Worm (Caenorhabditis elegans) whole organism, L1 larva: ENCODE measurements around the gene R13D11.10.
A peak's percentile ranks its signal among the peaks of the same experiment; 100 is the strongest.

Source experiments
- elt-3 ChIP-seq, 6 experiments: fragments of 150-350 bp in 1 of 6; sonication (generic microtip); optimal IDR thresholded peaks; 2 replicates each; lab custom pipeline; 2017 to 2018; ENCODE audit warnings: missing biosample characterization in 6 of 6, missing genetic modification characterization in 6 of 6, inconsistent platforms in 1 of 6
- nhr-85 ChIP-seq: sonication (generic microtip); peaks from one replicate; lab custom pipeline; 2016; ENCODE audit warnings: missing genetic modification characterization, inconsistent platforms, missing compliant biosample characterization

The R13D11.10 gene

DNA sequence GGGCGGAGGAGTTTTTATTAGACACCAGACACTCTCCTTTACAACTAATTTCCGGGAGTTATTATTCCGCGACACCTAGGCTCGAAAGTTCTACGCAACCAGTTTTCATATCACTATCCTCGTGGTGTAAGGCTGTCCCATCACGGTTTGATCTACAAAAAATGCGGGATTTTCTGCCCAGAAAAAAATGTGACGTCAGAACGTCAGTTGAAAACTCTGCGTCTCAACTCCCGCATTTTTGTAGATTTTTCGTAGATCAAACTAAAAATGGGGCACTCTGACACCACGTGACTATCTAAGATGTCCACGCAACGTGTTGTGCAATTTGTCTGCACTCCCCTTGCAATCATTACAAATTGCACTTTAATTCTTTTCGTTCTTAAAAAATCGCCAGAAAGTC lies 48.3 kb downstream of the R13D11.10 start, which contains the start of gene str-238:
str-238 (plus strand) TSS at position 301 of the 400 bp plus-strand sequence.
- no peak for TF ChIP-seq elt-3 (tag; optimal IDR thresholded peaks at IDR 0.05; lab: Kevin White, UChicago)
- TF ChIP-seq nhr-85 (tag; lab: Kevin White, UChicago), result peak; percentile 2
